Worm (Caenorhabditis elegans) whole organism, L4/young adult: ENCODE measurements around the gene Y53G8AR.1.

Experiments
- W03F9.2 ChIP-seq: fragments of 150-350 bp; optimal IDR thresholded peaks from 2 replicates; lab custom pipeline; 2014; ENCODE audit warnings: missing biosample characterization, missing genetic modification characterization
- dao-5 ChIP-seq: sonication (generic microtip); optimal IDR thresholded peaks from 2 replicates; lab custom pipeline; 2016; ENCODE audit warnings: missing genotype, missing genetic modification characterization, moderate library complexity, missing compliant biosample characterization
- him-1 ChIP-seq: sonication (generic microtip); optimal IDR thresholded peaks from 2 replicates; lab custom pipeline; 2016; ENCODE audit warnings: missing genotype, missing genetic modification reagents, missing genetic modification characterization, missing compliant biosample characterization

DNA sequence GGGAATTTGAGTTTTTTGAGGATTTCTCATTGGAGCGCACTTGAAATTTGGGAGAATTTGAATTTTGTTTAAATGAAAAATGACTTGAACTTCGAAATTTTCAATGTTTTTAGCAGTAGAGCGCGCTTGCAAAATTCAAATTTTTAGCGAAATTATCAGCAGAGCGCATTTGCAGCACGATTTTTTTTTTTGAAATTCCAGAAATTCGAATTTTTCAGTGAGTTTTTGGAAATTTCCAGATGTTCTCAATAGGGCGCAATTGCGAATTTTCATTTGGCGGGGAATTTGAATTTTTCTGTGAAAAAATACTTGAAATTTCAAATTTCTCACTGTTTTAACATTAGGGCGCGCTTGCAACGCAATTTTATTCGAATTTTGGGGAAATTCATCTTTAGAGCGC lies 1.1 kb upstream of the Y53G8AR.1 start:
- no peak for TF ChIP-seq dao-5 (tag; lab: Kevin White, UChicago)
- no peak for TF ChIP-seq him-1 (tag; lab: Kevin White, UChicago)
- no peak for TF ChIP-seq W03F9.2 (tag; lab: Kevin White, UChicago)
